Worm (Caenorhabditis elegans) whole organism, midembryonic: ENCODE measurements around the gene K02E7.1.

Experiments used
- cog-1 ChIP-seq: sonication (generic microtip); optimal IDR thresholded peaks from 2 replicates; lab custom pipeline; 2016; ENCODE audit warnings: missing genetic modification characterization, missing compliant biosample characterization
- flt-1 ChIP-seq: fragments of 200-800 bp; sonication (Bioruptor generic); IDR thresholded peaks from 2 replicates; pipeline ENCODE4 v1.3.6; 2022; ENCODE audit warnings: missing genetic modification characterization, missing compliant biosample characterization
- klf-2 ChIP-seq: fragments of 200-800 bp; sonication (Bioruptor generic); conservative IDR thresholded peaks from 2 replicates; pipeline ENCODE4 v1.3.6; 2022; ENCODE audit warnings: missing genetic modification reagents, missing genetic modification characterization, missing compliant biosample characterization
- med-1 ChIP-seq: sonication (generic microtip); optimal IDR thresholded peaks from 2 replicates; lab custom pipeline; 2017; ENCODE audit warnings: missing genetic modification characterization, mild to moderate bottlenecking, missing compliant biosample characterization, antibody characterized with exemption, missing genetic modification reagents; ENCODE audit not compliant: insufficient read depth
- tab-1 ChIP-seq: fragments of 200-800 bp; sonication (Bioruptor generic); IDR thresholded peaks from 2 replicates; pipeline ENCODE4 v1.3.6; 2022; ENCODE audit warnings: missing genetic modification characterization, missing compliant biosample characterization
- ztf-23 ChIP-seq: fragments of 200-800 bp; sonication (Bioruptor generic); IDR thresholded peaks from 2 replicates; pipeline ENCODE4 v1.3.6; 2022; ENCODE audit warnings: missing genetic modification reagents, missing genetic modification characterization, missing compliant biosample characterization
- ztf-29 ChIP-seq: fragments of 200-800 bp; sonication (Bioruptor generic); IDR thresholded peaks from 2 replicates; pipeline ENCODE4 v1.3.6; 2022; ENCODE audit warnings: missing genetic modification reagents, missing genetic modification characterization, missing compliant biosample characterization

DNA sequence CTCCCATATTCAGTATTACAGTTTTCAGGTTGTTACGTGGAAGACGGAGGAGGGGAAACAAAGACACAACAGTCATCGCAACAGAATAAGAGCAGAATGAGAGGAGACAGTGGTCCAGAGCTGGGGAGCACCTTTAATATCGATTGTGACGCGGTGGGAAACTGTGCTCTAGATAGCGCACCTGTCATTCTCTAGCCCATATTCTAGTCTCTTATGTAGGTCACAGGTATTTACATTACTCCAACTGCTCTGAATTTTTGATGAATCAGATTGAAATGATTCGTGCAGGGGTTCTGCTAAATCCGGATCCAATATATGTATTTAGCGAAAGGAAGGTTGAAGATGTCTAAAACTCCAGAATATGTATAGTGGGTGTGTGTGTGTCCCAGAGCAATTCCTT, 40.7 kb upstream of the K02E7.1 start, which contains the start of gene fbxb-41:
- TF ChIP-seq ztf-29 (GFP tag; lab: Robert Waterston, UW) = no peak
- TF ChIP-seq ztf-23 = no peak
- no peak for TF ChIP-seq med-1
- TF ChIP-seq flt-1 (GFP tag; lab: Robert Waterston, UW) = no peak
- no peak for TF ChIP-seq tab-1 (GFP tag; lab: Robert Waterston, UW)
- no peak for TF ChIP-seq cog-1 (tag; lab: Kevin White, UChicago)
- no peak for TF ChIP-seq klf-2 (GFP tag; lab: Robert Waterston, UW)
